Worm (Caenorhabditis elegans): Measurements from ENCODE around the gene marg-1.

ce11 chrX:3821609-3822008 is 40.7 kb upstream of the marg-1 start:
- TF ChIP-seq flt-1 (GFP tag; IDR thresholded peaks at IDR 0.05) (no peak), cog-1 (tag; optimal IDR thresholded peaks at IDR 0.05) (no peak), ztf-23 (GFP tag; IDR thresholded peaks at IDR 0.05) (no peak), klf-2 (GFP tag; conservative IDR thresholded peaks at IDR 0.05) (no peak), ref-1 (GFP tag; conservative IDR thresholded peaks at IDR 0.05) (no peak)
